Fruit fly (Drosophila melanogaster): ENCODE measurements around the gene CG8138.

- TF ChIP-seq bab1 (GFP tag; optimal IDR thresholded peaks at IDR 0.05) (no peak), CG33017 (tag; optimal IDR thresholded peaks at IDR 0.05) (no peak)
Observed at dm6 chr3R:13188219-13188618, 7.1 kb downstream of the CG8138 start, which contains the start of gene CG14380.
